Fruit fly (Drosophila melanogaster) S2 (cell line): Measurements from ENCODE around the gene CG9109.
A peak's percentile ranks its signal among the peaks of the same experiment; 100 is the strongest.

Source experiments
- CG8478 ChIP-seq: fragments of >200 bp; optimal IDR thresholded peaks from 2 replicates; lab custom pipeline; 2018
- CTCF ChIP-seq, 2 experiments: fragments of >200 bp; optimal IDR thresholded peaks; 2 replicates each; lab custom pipeline; 2018

CG9109 gene

dm6 chr2L:5997609-5998229 lies 36.5 kb downstream of the CG9109 start:
- TF ChIP-seq CG8478 (lab: Kevin White, UChicago) (no peak), CTCF (optimal IDR thresholded peaks at IDR 0.05; lab: Kevin White, UChicago) (no peak)

dm6 chr2L:5990447-5990846 lies 43.8 kb downstream of the CG9109 start:
- TF ChIP-seq CG8478 (lab: Kevin White, UChicago) (no peak), CTCF (optimal IDR thresholded peaks at IDR 0.05; lab: Kevin White, UChicago) (no peak)

dm6 chr2L:5988115-5989092 lies 45.8 kb downstream of the CG9109 start:
- no peak for TF ChIP-seq CG8478 (lab: Kevin White, UChicago)
- no peak for TF ChIP-seq CTCF (optimal IDR thresholded peaks at IDR 0.05; lab: Kevin White, UChicago)

- TF ChIP-seq CG8478 (lab: Kevin White, UChicago) (no peak), CTCF (optimal IDR thresholded peaks at IDR 0.05; lab: Kevin White, UChicago) (no peak)
Measured at dm6 chr2L:5986940-5987339, 47.3 kb downstream of the CG9109 start.

dm6 chr2L:5986094-5986493 lies 48.1 kb downstream of the CG9109 start, which contains the start of gene ifc:
ifc (plus strand) TSS chr2L:5986348.
- TF ChIP-seq CTCF (optimal IDR thresholded peaks at IDR 0.05; lab: Kevin White, UChicago) (peak; percentile 28 to 48), CG8478 (lab: Kevin White, UChicago) (no peak)

dm6 chr2L:5983236-5983635 lies 51.0 kb downstream of the CG9109 start:
- TF ChIP-seq CG8478 (lab: Kevin White, UChicago) (no peak), CTCF (optimal IDR thresholded peaks at IDR 0.05; lab: Kevin White, UChicago) (no peak)

- TF ChIP-seq CTCF (optimal IDR thresholded peaks at IDR 0.05; lab: Kevin White, UChicago) (peak; percentile 17 to 70), CG8478 (lab: Kevin White, UChicago) (no peak)
Measured at dm6 chr2L:5982334-5982987, 51.8 kb downstream of the CG9109 start.

dm6 chr2L:5981433-5982333 lies 52.5 kb downstream of the CG9109 start, which contains the start of gene eIF4A:
eIF4A (plus strand) TSS chr2L:5981764.
- TF ChIP-seq CG8478 (lab: Kevin White, UChicago) (no peak), CTCF (optimal IDR thresholded peaks at IDR 0.05; lab: Kevin White, UChicago) (no peak)

dm6 chr2L:5980862-5981432 lies 53.3 kb downstream of the CG9109 start, which contains the start of gene chic:
chic (minus strand) TSS chr2L:5981018.
- TF ChIP-seq CTCF (optimal IDR thresholded peaks at IDR 0.05; lab: Kevin White, UChicago) (peak in 1 of 2 experiments; percentile 11), CG8478 (lab: Kevin White, UChicago) (no peak)

- TF ChIP-seq CTCF (optimal IDR thresholded peaks at IDR 0.05; lab: Kevin White, UChicago) (no peak), CG8478 (lab: Kevin White, UChicago) (no peak)
Measured at dm6 chr2L:5979957-5980861, 54.0 kb downstream of the CG9109 start.

dm6 chr2L:5979055-5979399 lies 55.2 kb downstream of the CG9109 start:
- no peak for TF ChIP-seq CTCF (optimal IDR thresholded peaks at IDR 0.05; lab: Kevin White, UChicago)
- TF ChIP-seq CG8478 (lab: Kevin White, UChicago), result no peak

dm6 chr2L:5978333-5979054 lies 55.7 kb downstream of the CG9109 start:
- no peak for TF ChIP-seq CG8478 (lab: Kevin White, UChicago)
- no peak for TF ChIP-seq CTCF (optimal IDR thresholded peaks at IDR 0.05; lab: Kevin White, UChicago)
